Fruit fly (Drosophila melanogaster) whole organism, embryonic: Measurements from ENCODE around the gene Tig.

ENCODE experiments used
- CG7271 ChIP-seq: fragments of 200-800 bp; sonication (Bioruptor generic); optimal IDR thresholded peaks from 2 replicates; lab custom pipeline; 2018; ENCODE audit warnings: missing biosample characterization, mild to moderate bottlenecking, missing genetic modification characterization, moderate library complexity
- Oaz ChIP-seq: fragments of 200-800 bp; sonication (Bioruptor generic); IDR thresholded peaks from 2 replicates; pipeline ENCODE4 v1.3.6; 2022; ENCODE audit warnings: missing biosample characterization, missing genetic modification characterization

DNA sequence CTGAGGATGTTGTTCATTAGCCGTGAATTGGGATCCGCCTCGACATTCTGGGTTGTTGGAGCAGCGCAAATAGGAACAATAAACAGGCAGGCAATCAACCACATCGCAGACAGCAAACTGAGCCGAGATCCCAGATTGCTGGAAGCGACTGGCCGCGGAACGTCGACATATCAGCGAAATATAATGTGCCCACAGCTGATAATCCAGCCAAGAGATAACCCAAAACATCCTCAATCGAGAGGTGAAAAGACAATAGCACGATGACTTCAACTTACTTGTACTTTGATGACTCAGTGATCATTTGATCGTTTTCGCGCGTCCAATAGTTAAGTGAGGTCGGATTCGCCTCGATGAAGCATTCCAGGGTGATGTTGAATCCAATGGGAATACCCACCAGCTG is 37.7 kb downstream of the Tig start, which contains the start of gene Nepl6:
- TF ChIP-seq CG7271, result no peak
- TF ChIP-seq Oaz, result no peak
